Worm (Caenorhabditis elegans): ENCODE results near the gene ZK177.11.

Gene ZK177.11

ce11 chrII:5554317-5554716 is 31.6 kb downstream of the ZK177.11 start, which contains the start of gene ins-12:
ins-12 (plus strand) TSS chrII:5554617.
- TF ChIP-seq mep-1 (tag; optimal IDR thresholded peaks at IDR 0.05) (no peak), hlh-1 (tag; optimal IDR thresholded peaks at IDR 0.05) (no peak), zip-8 (tag; optimal IDR thresholded peaks at IDR 0.05) (no peak), nhr-76 (tag; optimal IDR thresholded peaks at IDR 0.05) (no peak), unc-39 (tag; optimal IDR thresholded peaks at IDR 0.05) (no peak), cnd-1 (tag; optimal IDR thresholded peaks at IDR 0.05) (no peak), lsy-2 (tag; optimal IDR thresholded peaks at IDR 0.05) (no peak), M03D4.4 (tag; optimal IDR thresholded peaks at IDR 0.05) (no peak), flh-1 (GFP tag; optimal IDR thresholded peaks at IDR 0.05) (no peak), snpc-4 (tag; optimal IDR thresholded peaks at IDR 0.05) (no peak), nhr-28 (tag; optimal IDR thresholded peaks at IDR 0.05) (no peak), ztf-11 (tag; optimal IDR thresholded peaks at IDR 0.05) (no peak), ceh-39 (tag; optimal IDR thresholded peaks at IDR 0.05) (no peak), bed-3 (GFP tag; optimal IDR thresholded peaks at IDR 0.05) (no peak), sptf-1 (tag; optimal IDR thresholded peaks at IDR 0.05) (no peak), mls-2 (tag; optimal IDR thresholded peaks at IDR 0.05) (no peak), blmp-1 (tag; optimal IDR thresholded peaks at IDR 0.05) (no peak)

DNA sequence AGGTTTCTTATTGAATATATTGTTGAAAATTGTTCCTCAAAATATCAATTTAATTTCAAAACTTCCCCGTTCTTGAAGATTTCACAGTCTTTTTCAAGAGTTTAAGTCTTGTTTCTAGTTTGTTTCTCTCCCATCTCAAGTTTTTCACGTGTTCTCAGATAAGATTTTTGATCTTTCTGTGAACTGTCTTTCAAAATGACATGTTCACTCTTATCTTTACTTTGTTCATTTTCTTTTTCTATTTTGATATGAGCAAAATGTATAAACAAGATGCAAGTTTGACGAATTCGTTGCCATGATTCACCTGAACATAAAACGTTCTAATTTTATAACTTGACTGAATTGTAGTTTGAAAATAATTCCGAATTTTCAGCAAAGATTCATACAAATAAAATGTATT is 32.1 kb downstream of the ZK177.11 start:
- TF ChIP-seq ztf-11 (tag; optimal IDR thresholded peaks at IDR 0.05) = no peak
- TF ChIP-seq snpc-4 (tag; optimal IDR thresholded peaks at IDR 0.05) = no peak
- TF ChIP-seq unc-62 (GFP tag; optimal IDR thresholded peaks at IDR 0.05) = no peak

ce11 chrII:5555522-5555921 is 32.8 kb downstream of the ZK177.11 start:
- TF ChIP-seq unc-62 (GFP tag; optimal IDR thresholded peaks at IDR 0.05) = no peak
- no peak for TF ChIP-seq mep-1 (tag; optimal IDR thresholded peaks at IDR 0.05)
- no peak for TF ChIP-seq sem-2 (GFP tag; optimal IDR thresholded peaks at IDR 0.05)
- no peak for TF ChIP-seq lsy-2 (tag; optimal IDR thresholded peaks at IDR 0.05)
- no peak for TF ChIP-seq mls-2 (tag; optimal IDR thresholded peaks at IDR 0.05)
- TF ChIP-seq lin-13 (tag; optimal IDR thresholded peaks at IDR 0.05) = no peak
- no peak for TF ChIP-seq elt-1 (tag; optimal IDR thresholded peaks at IDR 0.05; ENCODE audit: borderline replicate concordance, insufficient read depth)
- TF ChIP-seq drap-1 (GFP tag; optimal IDR thresholded peaks at IDR 0.05) = no peak
- TF ChIP-seq pha-4 (tag; optimal IDR thresholded peaks at IDR 0.05) = no peak
- TF ChIP-seq ceh-39 (tag; optimal IDR thresholded peaks at IDR 0.05) = no peak
- TF ChIP-seq unc-120 (tag; optimal IDR thresholded peaks at IDR 0.05; ENCODE audit: poor library complexity, severe bottlenecking) = no peak
- no peak for TF ChIP-seq nhr-237 (tag; optimal IDR thresholded peaks at IDR 0.05)
- TF ChIP-seq nhr-76 (tag; optimal IDR thresholded peaks at IDR 0.05) = no peak

- TF ChIP-seq mls-2 (tag; optimal IDR thresholded peaks at IDR 0.05) = no peak
- no peak for TF ChIP-seq sem-2 (GFP tag; optimal IDR thresholded peaks at IDR 0.05)
- TF ChIP-seq elt-1 (tag; optimal IDR thresholded peaks at IDR 0.05; ENCODE audit: borderline replicate concordance, insufficient read depth) = no peak
- no peak for TF ChIP-seq cnd-1 (tag; optimal IDR thresholded peaks at IDR 0.05)
- no peak for TF ChIP-seq lin-32 (GFP tag; optimal IDR thresholded peaks at IDR 0.05)
- no peak for TF ChIP-seq blmp-1 (tag; optimal IDR thresholded peaks at IDR 0.05)
- no peak for TF ChIP-seq pha-4 (tag; optimal IDR thresholded peaks at IDR 0.05)
- TF ChIP-seq elt-3 (tag; optimal IDR thresholded peaks at IDR 0.05) = no peak
- TF ChIP-seq sptf-1 (tag; optimal IDR thresholded peaks at IDR 0.05) = no peak
- TF ChIP-seq nhr-2 (tag; optimal IDR thresholded peaks at IDR 0.05) = no peak
- TF ChIP-seq tbx-8 (GFP tag; optimal IDR thresholded peaks at IDR 0.05) = no peak
- no peak for TF ChIP-seq lin-13 (tag; optimal IDR thresholded peaks at IDR 0.05)
- no peak for TF ChIP-seq hlh-1 (tag; optimal IDR thresholded peaks at IDR 0.05)
- no peak for TF ChIP-seq bed-3 (GFP tag; optimal IDR thresholded peaks at IDR 0.05)
- no peak for TF ChIP-seq nhr-76 (tag; optimal IDR thresholded peaks at IDR 0.05)
Observed at ce11 chrII:5556431-5556830, 33.7 kb downstream of the ZK177.11 start, which contains the start of gene ins-11. ins-11 (plus strand) TSS chrII:5556731.

ce11 chrII:5557134-5557533 is 34.4 kb downstream of the ZK177.11 start:
- TF ChIP-seq flh-1 (GFP tag; optimal IDR thresholded peaks at IDR 0.05) (no peak), ceh-83 (GFP tag; optimal IDR thresholded peaks at IDR 0.05) (no peak), bed-3 (GFP tag; optimal IDR thresholded peaks at IDR 0.05) (no peak), hlh-1 (tag; optimal IDR thresholded peaks at IDR 0.05) (no peak), tbx-8 (GFP tag; optimal IDR thresholded peaks at IDR 0.05) (no peak), sem-2 (GFP tag; optimal IDR thresholded peaks at IDR 0.05) (no peak), sptf-1 (tag; optimal IDR thresholded peaks at IDR 0.05) (no peak), elt-1 (tag; optimal IDR thresholded peaks at IDR 0.05; ENCODE audit: borderline replicate concordance, insufficient read depth) (no peak), ham-2 (GFP tag; optimal IDR thresholded peaks at IDR 0.05) (no peak), elt-3 (tag; optimal IDR thresholded peaks at IDR 0.05) (no peak), mab-5 (tag; optimal IDR thresholded peaks at IDR 0.05) (no peak), nhr-2 (tag; optimal IDR thresholded peaks at IDR 0.05) (no peak), drap-1 (GFP tag; optimal IDR thresholded peaks at IDR 0.05) (no peak), unc-120 (tag; optimal IDR thresholded peaks at IDR 0.05; ENCODE audit: poor library complexity, severe bottlenecking) (no peak), pha-4 (tag; optimal IDR thresholded peaks at IDR 0.05) (no peak), blmp-1 (tag; optimal IDR thresholded peaks at IDR 0.05) (no peak)
